Worm (Caenorhabditis elegans): Measurements from ENCODE around the gene T28A8.8.
A peak's percentile ranks its signal among the peaks of the same experiment; 100 is the strongest.

T28A8.8 gene

DNA sequence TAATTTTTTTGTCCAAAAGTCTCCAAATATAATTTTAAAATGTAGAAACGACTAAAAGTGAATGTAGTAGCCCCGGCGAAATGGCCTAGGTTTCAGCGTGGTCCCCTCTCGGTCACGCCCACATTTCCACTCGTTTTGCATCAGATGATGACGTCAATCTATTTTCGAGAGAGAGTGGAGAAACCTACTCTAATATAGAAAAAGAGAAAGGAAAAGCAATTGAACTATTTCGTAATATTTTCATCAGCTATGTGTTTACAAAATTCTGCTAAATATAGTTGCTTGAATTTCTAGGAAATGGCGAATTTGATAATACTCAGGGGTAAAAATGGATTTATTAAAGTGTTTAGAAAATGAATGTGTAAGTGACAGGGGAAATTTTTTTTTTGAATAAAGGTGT is 46.8 kb upstream of the T28A8.8 start (continued):
- TF ChIP-seq fkh-10 (GFP tag; optimal IDR thresholded peaks at IDR 0.05) (peak; percentile 31), blmp-1 (tag; optimal IDR thresholded peaks at IDR 0.05) (peak; percentile 10), tbx-2 (tag; optimal IDR thresholded peaks at IDR 0.05) (no peak), efl-1 (optimal IDR thresholded peaks at IDR 0.05) (peak; percentile 27), efl-1 (GFP tag; optimal IDR thresholded peaks at IDR 0.05 in 1 of 2) (peak; percentile 31 to 57), fkh-8 (tag; optimal IDR thresholded peaks at IDR 0.05) (peak; percentile 43), nhr-237 (tag; optimal IDR thresholded peaks at IDR 0.05) (peak; percentile 22), lin-35 (GFP tag; optimal IDR thresholded peaks at IDR 0.05) (peak in 1 of 2 experiments; percentile 48), ztf-4 (tag; optimal IDR thresholded peaks at IDR 0.05) (no peak), C16A3.4 (tag; optimal IDR thresholded peaks at IDR 0.05) (no peak), isw-1 (GFP tag; IDR thresholded peaks at IDR 0.05) (peak; percentile 35; the same call in 1 of the 2 replicates), zag-1 (tag; optimal IDR thresholded peaks at IDR 0.05) (no peak), ceh-63 (GFP tag; optimal IDR thresholded peaks at IDR 0.05) (no peak), skn-1 (tag; optimal IDR thresholded peaks at IDR 0.05) (peak; percentile 21), swsn-7 (tag; optimal IDR thresholded peaks at IDR 0.05) (peak; percentile 32), pax-3 (tag; optimal IDR thresholded peaks at IDR 0.05) (no peak), dpl-1 (GFP tag; optimal IDR thresholded peaks at IDR 0.05) (peak in 1 of 3 experiments; percentile 35), egl-13 (tag; optimal IDR thresholded peaks at IDR 0.05) (peak; percentile 51), lir-3 (tag; optimal IDR thresholded peaks at IDR 0.05; ENCODE audit: poor library complexity) (peak; percentile 32), nhr-19 (GFP tag; conservative IDR thresholded peaks at IDR 0.05) (no peak), elt-2 (tag; optimal IDR thresholded peaks at IDR 0.05) (no peak)

DNA sequence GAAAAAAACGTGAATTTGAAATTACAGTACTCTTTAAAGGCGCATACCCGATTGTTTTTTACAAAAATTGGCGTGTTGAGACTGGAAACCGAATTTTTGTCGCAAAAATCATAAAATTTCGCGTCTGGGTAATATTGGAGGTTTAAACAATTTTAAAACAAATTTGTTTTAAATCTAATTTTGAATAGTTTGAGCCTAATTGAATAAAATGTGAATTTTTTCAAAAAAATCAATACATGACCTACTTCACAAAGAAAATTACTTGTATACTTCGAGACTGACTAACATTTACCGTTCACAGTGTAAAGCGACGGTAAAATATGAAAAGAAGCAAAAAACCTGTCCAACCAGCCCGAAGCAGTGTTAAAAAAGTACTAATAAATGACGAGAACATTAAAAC is 45.3 kb upstream of the T28A8.8 start:
- TF ChIP-seq egl-13 (tag; optimal IDR thresholded peaks at IDR 0.05) (no peak), alr-1 (tag; optimal IDR thresholded peaks at IDR 0.05; ENCODE audit: borderline replicate concordance) (no peak), fkh-8 (tag; optimal IDR thresholded peaks at IDR 0.05) (no peak), ztf-11 (tag; optimal IDR thresholded peaks at IDR 0.05) (no peak), ces-1 (GFP tag; optimal IDR thresholded peaks at IDR 0.05) (no peak), lin-15B (tag; optimal IDR thresholded peaks at IDR 0.05) (no peak)

DNA sequence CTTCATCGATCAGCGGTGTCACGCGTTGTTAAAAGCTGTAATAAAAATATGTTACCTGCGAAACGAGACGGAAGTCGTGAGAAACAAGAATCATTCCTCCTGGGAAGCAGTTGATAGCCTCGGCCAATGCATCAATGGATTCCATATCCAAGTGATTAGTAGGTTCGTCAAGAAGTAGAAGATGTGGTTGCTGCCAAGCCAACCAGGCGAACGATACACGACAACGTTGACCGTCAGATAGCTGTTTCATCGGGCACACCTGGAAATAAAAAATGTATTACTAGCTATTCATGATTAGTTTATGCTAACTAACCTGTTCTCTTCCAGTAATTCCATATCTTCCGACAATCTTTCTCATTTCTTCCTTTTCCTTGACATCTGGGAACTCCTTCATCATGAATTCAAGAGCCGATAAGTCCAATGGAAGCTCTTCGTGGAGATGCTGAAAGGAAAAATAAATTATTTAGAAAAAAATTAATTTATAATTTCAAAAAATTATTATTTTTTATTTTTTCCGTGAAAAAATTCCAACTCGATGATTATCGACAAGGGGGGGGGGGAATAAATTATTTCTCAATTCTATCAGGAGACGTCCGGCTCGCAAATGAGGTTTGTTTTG is 43.5 kb upstream of the T28A8.8 start, which contains the start of gene tag-164:
TSS of gene tag-164 (plus strand) at position 569 of the 619 bp plus-strand sequence.
- TF ChIP-seq ces-1 (GFP tag; optimal IDR thresholded peaks at IDR 0.05) = no peak
- no peak for TF ChIP-seq ama-1 (optimal IDR thresholded peaks at IDR 0.05)
- no peak for TF ChIP-seq rnt-1 (tag; optimal IDR thresholded peaks at IDR 0.05)
- no peak for TF ChIP-seq fkh-10 (GFP tag; optimal IDR thresholded peaks at IDR 0.05)
- no peak for TF ChIP-seq egl-27 (tag; optimal IDR thresholded peaks at IDR 0.05)
- no peak for TF ChIP-seq C04F5.9 (tag; optimal IDR thresholded peaks at IDR 0.05)
- no peak for TF ChIP-seq hlh-17 (GFP tag; optimal IDR thresholded peaks at IDR 0.05; ENCODE audit: borderline replicate concordance)
- TF ChIP-seq unc-86 (tag; optimal IDR thresholded peaks at IDR 0.05) = no peak
- no peak for TF ChIP-seq xbp-1 (tag; optimal IDR thresholded peaks at IDR 0.05)
- TF ChIP-seq pqm-1 (tag; optimal IDR thresholded peaks at IDR 0.05) = no peak
- TF ChIP-seq efl-3 (GFP tag; optimal IDR thresholded peaks at IDR 0.05) = no peak
- no peak for TF ChIP-seq zip-4 (GFP tag; optimal IDR thresholded peaks at IDR 0.05)
- TF ChIP-seq nhr-77 (tag; optimal IDR thresholded peaks at IDR 0.05) = no peak
- no peak for TF ChIP-seq lsy-2 (tag; optimal IDR thresholded peaks at IDR 0.05)
- TF ChIP-seq unc-130 (tag; optimal IDR thresholded peaks at IDR 0.05) = no peak
- TF ChIP-seq lin-14 (GFP tag; optimal IDR thresholded peaks at IDR 0.05) = no peak
- no peak for TF ChIP-seq hlh-4 (tag; optimal IDR thresholded peaks at IDR 0.05)
